Worm (Caenorhabditis elegans) whole organism, L1 larva: ENCODE data around the gene fbxl-1.

ENCODE experiments used
- C16A3.4 ChIP-seq: fragments of 150-350 bp; optimal IDR thresholded peaks from 2 replicates; lab custom pipeline; 2014; ENCODE audit warnings: missing biosample characterization, missing genetic modification characterization
- F16B12.6 ChIP-seq: fragments of 150-350 bp; optimal IDR thresholded peaks from 2 replicates; lab custom pipeline; 2014; ENCODE audit warnings: missing biosample characterization, missing genetic modification characterization
- aly-2 ChIP-seq: fragments of 150-350 bp; optimal IDR thresholded peaks from 2 replicates; lab custom pipeline; 2014; ENCODE audit warnings: missing biosample characterization, missing genetic modification characterization
- elt-2 ChIP-seq: sonication (generic microtip); optimal IDR thresholded peaks from 2 replicates; lab custom pipeline; 2016; ENCODE audit warnings: missing genetic modification characterization, mild to moderate bottlenecking, inconsistent platforms, missing compliant biosample characterization, missing genetic modification reagents
- elt-3 ChIP-seq, 6 experiments: fragments of 150-350 bp in 1 of 6; sonication (generic microtip); optimal IDR thresholded peaks; 2 replicates each; lab custom pipeline; 2017 to 2018; ENCODE audit warnings: missing biosample characterization in 6 of 6, missing genetic modification characterization in 6 of 6, inconsistent platforms in 1 of 6
- fos-1 ChIP-seq: fragments of 150-350 bp; optimal IDR thresholded peaks from 2 replicates; lab custom pipeline; 2014; ENCODE audit warnings: missing biosample characterization, missing genetic modification characterization
- jun-1 ChIP-seq: fragments of 150-350 bp; optimal IDR thresholded peaks from 2 replicates; lab custom pipeline; 2014; ENCODE audit warnings: missing biosample characterization, missing genetic modification reagents, missing genetic modification characterization
- lin-39 ChIP-seq: fragments of 150-350 bp; optimal IDR thresholded peaks from 2 replicates; lab custom pipeline; 2014; ENCODE audit warnings: missing biosample characterization, missing genetic modification reagents, missing genetic modification characterization
- nhr-11 ChIP-seq: fragments of 150-350 bp; optimal IDR thresholded peaks from 2 replicates; lab custom pipeline; 2014; ENCODE audit warnings: missing biosample characterization, missing genetic modification characterization
- nhr-20 ChIP-seq: sonication (generic microtip); optimal IDR thresholded peaks from 2 replicates; lab custom pipeline; 2016; ENCODE audit warnings: mild to moderate bottlenecking, missing genetic modification characterization, missing compliant biosample characterization
- nhr-237 ChIP-seq: fragments of 150-350 bp; optimal IDR thresholded peaks from 2 replicates; lab custom pipeline; 2014; ENCODE audit warnings: missing biosample characterization, missing genetic modification characterization
- nhr-90 ChIP-seq: sonication (generic microtip); optimal IDR thresholded peaks from 2 replicates; lab custom pipeline; 2016; ENCODE audit warnings: mild to moderate bottlenecking, missing genetic modification characterization, missing compliant biosample characterization; ENCODE audit not compliant: poor library complexity
- ztf-4 ChIP-seq: fragments of 150-350 bp; optimal IDR thresholded peaks from 2 replicates; lab custom pipeline; 2014; ENCODE audit warnings: missing biosample characterization, missing genetic modification characterization

DNA sequence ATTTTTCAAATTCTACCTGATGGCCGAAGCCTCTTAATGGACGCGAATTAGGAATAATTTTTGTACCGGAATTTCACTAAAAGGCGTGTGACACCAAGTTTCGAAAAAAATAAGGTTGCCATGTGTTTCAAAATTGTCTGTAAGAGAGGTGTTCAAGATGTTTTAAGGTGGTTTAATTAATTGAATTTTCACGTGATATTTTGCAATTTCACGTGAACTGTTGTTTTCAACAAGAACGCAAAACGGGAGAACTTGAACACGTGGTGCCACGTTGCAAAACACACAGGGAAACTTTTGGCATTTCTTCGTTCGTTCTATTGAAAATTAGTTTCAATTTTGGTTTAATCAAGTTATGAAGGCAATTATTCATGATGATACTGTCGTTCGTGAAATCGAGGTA, 46.0 kb upstream of the fbxl-1 start, which contains the start of gene spc-2:
- TF ChIP-seq ztf-4 (tag; lab: Kevin White, UChicago) (no peak), elt-3 (tag; optimal IDR thresholded peaks at IDR 0.05; lab: Kevin White, UChicago) (no peak), elt-2 (tag; lab: Kevin White, UChicago) (no peak), jun-1 (no peak), nhr-11 (no peak), nhr-90 (tag; lab: Kevin White, UChicago) (no peak), F16B12.6 (tag; lab: Kevin White, UChicago) (no peak), nhr-20 (no peak), fos-1 (tag; lab: Kevin White, UChicago) (no peak), nhr-237 (tag; lab: Kevin White, UChicago) (no peak), C16A3.4 (tag; lab: Kevin White, UChicago) (no peak), lin-39 (no peak), aly-2 (tag; lab: Kevin White, UChicago) (no peak)
